Worm (Caenorhabditis elegans) whole organism, L2 larva: ENCODE data around the gene ttr-29.

ENCODE experiments used
- ama-1 ChIP-seq: fragments of 150-350 bp; optimal IDR thresholded peaks from 2 replicates; lab custom pipeline; 2018; ENCODE audit warnings: inconsistent platforms
- ceh-82 ChIP-seq: fragments of 150-350 bp; optimal IDR thresholded peaks from 2 replicates; lab custom pipeline; 2014; ENCODE audit warnings: missing biosample characterization, missing genetic modification characterization
- nhr-237 ChIP-seq: fragments of 150-350 bp; optimal IDR thresholded peaks from 2 replicates; lab custom pipeline; 2014; ENCODE audit warnings: missing biosample characterization, missing genetic modification characterization

ce11 chrV:12905074-12905473, 1.6 kb downstream of the ttr-29 start, which contains the start of gene ttr-28:
- TF ChIP-seq nhr-237 (tag; lab: Kevin White, UChicago) (no peak), ceh-82 (tag; lab: Kevin White, UChicago) (no peak), ama-1 (lab: Kevin White, UChicago) (no peak)
